Fruit fly (Drosophila melanogaster) whole organism, prepupa: Measurements from ENCODE around the gene Pkcdelta.

Source experiments
- Blimp-1 ChIP-seq: fragments of 200-800 bp; sonication (Bioruptor generic); optimal IDR thresholded peaks from 3 replicates; lab custom pipeline; 2017; ENCODE audit warnings: missing biosample characterization, missing genetic modification characterization, mild to moderate bottlenecking, moderate library complexity, missing genetic modification reagents
- CG10631 ChIP-seq: fragments of 200-800 bp; sonication (Bioruptor generic); optimal IDR thresholded peaks from 2 replicates; lab custom pipeline; 2016; ENCODE audit warnings: missing biosample characterization, missing genetic modification characterization
- CG11294 ChIP-seq: fragments of 200-800 bp; sonication (Bioruptor generic); IDR thresholded peaks from 2 replicates; pipeline ENCODE4 v1.3.6; 2022; ENCODE audit warnings: missing biosample characterization, missing genetic modification characterization
- CG11902 ChIP-seq: fragments of 200-800 bp; sonication (Bioruptor generic); optimal IDR thresholded peaks from 3 replicates; lab custom pipeline; 2016; ENCODE audit warnings: missing biosample characterization, missing genetic modification characterization
- CG16779 ChIP-seq: fragments of 200-800 bp; sonication (Bioruptor generic); optimal IDR thresholded peaks from 3 replicates; lab custom pipeline; 2017; ENCODE audit warnings: missing biosample characterization, mild to moderate bottlenecking, missing genetic modification characterization
- CG3032 ChIP-seq: fragments of 200-800 bp; optimal IDR thresholded peaks from 2 replicates; lab custom pipeline; 2019; ENCODE audit warnings: missing biosample characterization, mild to moderate bottlenecking, missing genetic modification characterization, moderate library complexity
- CG31627 ChIP-seq: fragments of 200-800 bp; sonication (Bioruptor generic); optimal IDR thresholded peaks from 3 replicates; lab custom pipeline; 2016; ENCODE audit warnings: missing biosample characterization, missing genetic modification characterization
- CG32006 ChIP-seq: fragments of 200-800 bp; sonication (Bioruptor generic); optimal IDR thresholded peaks from 3 replicates; lab custom pipeline; 2017; ENCODE audit warnings: missing biosample characterization, mild to moderate bottlenecking, missing genetic modification characterization
- CG3919 ChIP-seq: fragments of 200-800 bp; sonication (Bioruptor generic); optimal IDR thresholded peaks from 3 replicates; lab custom pipeline; 2016; ENCODE audit warnings: missing biosample characterization, missing genetic modification characterization
- CG4318 ChIP-seq: fragments of 200-800 bp; sonication (Bioruptor generic); optimal IDR thresholded peaks from 3 replicates; lab custom pipeline; 2017; ENCODE audit warnings: missing biosample characterization, mild to moderate bottlenecking, missing genetic modification characterization
- CG6792 ChIP-seq: fragments of 200-800 bp; sonication (Bioruptor generic); optimal IDR thresholded peaks from 3 replicates; lab custom pipeline; 2016; ENCODE audit warnings: missing biosample characterization, missing genetic modification characterization
- CG6808 ChIP-seq: fragments of 200-800 bp; sonication (Bioruptor generic); optimal IDR thresholded peaks from 3 replicates; lab custom pipeline; 2017; ENCODE audit warnings: missing biosample characterization, missing genetic modification characterization, mild to moderate bottlenecking, moderate library complexity, missing genetic modification reagents
- CG6854 ChIP-seq: fragments of 200-800 bp; sonication (Bioruptor generic); optimal IDR thresholded peaks from 2 replicates; lab custom pipeline; 2017; ENCODE audit warnings: missing biosample characterization, mild to moderate bottlenecking, missing genetic modification characterization
- CG8632 ChIP-seq: fragments of 200-800 bp; sonication (Bioruptor generic); optimal IDR thresholded peaks from 3 replicates; lab custom pipeline; 2016; ENCODE audit warnings: missing biosample characterization, missing genetic modification characterization
- Eip75B ChIP-seq: fragments of 200-800 bp; sonication (Bioruptor generic); optimal IDR thresholded peaks from 3 replicates; lab custom pipeline; 2016; ENCODE audit warnings: missing biosample characterization, missing genetic modification characterization
- Gug ChIP-seq: fragments of 200-800 bp; sonication (Bioruptor generic); IDR thresholded peaks from 2 replicates; pipeline ENCODE4 v1.3.6; 2022; ENCODE audit warnings: missing biosample characterization, missing genetic modification characterization
- Hr38 ChIP-seq: sonication (Bioruptor generic); optimal IDR thresholded peaks from 2 replicates; lab custom pipeline; 2016; ENCODE audit warnings: missing biosample characterization, missing genetic modification characterization
- Hr4 ChIP-seq: fragments of 200-800 bp; sonication (Bioruptor generic); optimal IDR thresholded peaks from 3 replicates; lab custom pipeline; 2016; ENCODE audit warnings: missing biosample characterization, missing genetic modification characterization
- Lpt ChIP-seq: fragments of 200-800 bp; sonication (Bioruptor generic); optimal IDR thresholded peaks from 3 replicates; lab custom pipeline; 2016; ENCODE audit warnings: missing biosample characterization, missing genetic modification characterization
- OdsH ChIP-seq: fragments of 200-800 bp; sonication (Bioruptor generic); optimal IDR thresholded peaks from 3 replicates; lab custom pipeline; 2016; ENCODE audit warnings: missing biosample characterization, missing genetic modification characterization
- Sox102F ChIP-seq: fragments of 200-800 bp; sonication (Bioruptor generic); optimal IDR thresholded peaks from 2 replicates; lab custom pipeline; 2016; ENCODE audit warnings: missing biosample characterization, mild to moderate bottlenecking, missing genetic modification characterization
- Sox14 ChIP-seq: fragments of 200-800 bp; sonication (Bioruptor generic); optimal IDR thresholded peaks from 3 replicates; lab custom pipeline; 2016; ENCODE audit warnings: missing biosample characterization, missing genetic modification characterization
- Sox15 ChIP-seq: fragments of 200-800 bp; sonication (Bioruptor generic); optimal IDR thresholded peaks from 3 replicates; lab custom pipeline; 2016; ENCODE audit warnings: missing biosample characterization, missing genetic modification characterization
- acj6 ChIP-seq: fragments of 200-800 bp; sonication (Bioruptor generic); optimal IDR thresholded peaks from 3 replicates; lab custom pipeline; 2016; ENCODE audit warnings: missing biosample characterization, missing genetic modification characterization
- cyc ChIP-seq: fragments of 200-800 bp; sonication (Bioruptor generic); optimal IDR thresholded peaks from 3 replicates; lab custom pipeline; 2016; ENCODE audit warnings: missing biosample characterization, missing genetic modification characterization
- dsx ChIP-seq: fragments of 200-800 bp; optimal IDR thresholded peaks from 3 replicates; lab custom pipeline; 2019; ENCODE audit warnings: missing biosample characterization, mild to moderate bottlenecking, missing genetic modification characterization, moderate library complexity; ENCODE audit not compliant: poor library complexity, severe bottlenecking
- fd85E ChIP-seq: fragments of 200-800 bp; sonication (Bioruptor generic); optimal IDR thresholded peaks from 3 replicates; lab custom pipeline; 2016; ENCODE audit warnings: missing biosample characterization, missing genetic modification characterization
- fkh ChIP-seq: fragments of 200-800 bp; sonication (Bioruptor generic); optimal IDR thresholded peaks from 3 replicates; lab custom pipeline; 2017; ENCODE audit warnings: missing biosample characterization, mild to moderate bottlenecking, missing genetic modification characterization, moderate library complexity
- lz ChIP-seq: fragments of 200-800 bp; sonication (Bioruptor generic); optimal IDR thresholded peaks from 3 replicates; lab custom pipeline; 2016; ENCODE audit warnings: missing biosample characterization, missing genetic modification characterization
- net ChIP-seq: fragments of 200-800 bp; sonication (Bioruptor generic); optimal IDR thresholded peaks from 3 replicates; lab custom pipeline; 2016; ENCODE audit warnings: missing biosample characterization, missing genetic modification characterization
- spab ChIP-seq: fragments of 200-800 bp; sonication (Bioruptor generic); optimal IDR thresholded peaks from 2 replicates; lab custom pipeline; 2017; ENCODE audit warnings: missing biosample characterization, mild to moderate bottlenecking, missing genetic modification characterization, missing genetic modification reagents
- ss ChIP-seq, 2 experiments: fragments of 200-800 bp; sonication (Bioruptor generic); optimal IDR thresholded peaks; 2 replicates in 1 of 2; 3 replicates in 1 of 2; lab custom pipeline; 2017 to 2018; ENCODE audit warnings: mild to moderate bottlenecking in 2 of 2, missing biosample characterization in 2 of 2, missing genetic modification characterization in 2 of 2, moderate library complexity in 1 of 2
- svp ChIP-seq: fragments of 200-800 bp; sonication (Bioruptor generic); peaks from one replicate; lab custom pipeline; 2016; ENCODE audit warnings: missing biosample characterization, missing genetic modification characterization
- topi ChIP-seq: fragments of 200-800 bp; sonication (Bioruptor generic); optimal IDR thresholded peaks from 3 replicates; lab custom pipeline; 2016; ENCODE audit warnings: missing biosample characterization, missing genetic modification characterization

Gene Pkcdelta

dm6 chrX:12431924-12432323 is at the start of gene Pkcdelta:
Pkcdelta (plus strand) TSS chrX:12432224.
- no peak for TF ChIP-seq Hr38 (GFP tag; lab: Kevin White, UChicago)
- TF ChIP-seq CG4318 (GFP tag; lab: Kevin White, UChicago), result no peak
- no peak for TF ChIP-seq Eip75B (GFP tag; lab: Kevin White, UChicago)
- no peak for TF ChIP-seq Sox102F
- TF ChIP-seq Lpt (GFP tag; lab: Kevin White, UChicago), result no peak
- no peak for TF ChIP-seq CG11902 (GFP tag; lab: Kevin White, UChicago)
- TF ChIP-seq Sox14 (GFP tag; lab: Kevin White, UChicago), result no peak
- TF ChIP-seq Sox15 (GFP tag; lab: Kevin White, UChicago), result no peak
- no peak for TF ChIP-seq topi (GFP tag; lab: Kevin White, UChicago)
- TF ChIP-seq lz, result no peak
- TF ChIP-seq CG11294 (GFP tag; lab: Robert Waterston, UW), result no peak
- no peak for TF ChIP-seq CG16779 (tag; lab: Kevin White, UChicago)
- TF ChIP-seq ss (GFP tag; optimal IDR thresholded peaks at IDR 0.05; lab: Kevin White, UChicago), result no peak
- no peak for TF ChIP-seq CG31627 (GFP tag; lab: Kevin White, UChicago)
- no peak for TF ChIP-seq CG10631 (GFP tag; lab: Kevin White, UChicago)

- TF ChIP-seq Eip75B (GFP tag; lab: Kevin White, UChicago) (no peak), CG6792 (GFP tag; lab: Kevin White, UChicago) (no peak), spab (GFP tag; lab: Kevin White, UChicago) (no peak), acj6 (no peak), Sox14 (GFP tag; lab: Kevin White, UChicago) (no peak), CG11902 (GFP tag; lab: Kevin White, UChicago) (no peak), Hr38 (GFP tag; lab: Kevin White, UChicago) (no peak), Sox15 (GFP tag; lab: Kevin White, UChicago) (no peak), fkh (GFP tag; lab: Kevin White, UChicago) (no peak), CG8632 (no peak), OdsH (GFP tag; lab: Kevin White, UChicago) (no peak), dsx (GFP tag; lab: Kevin White, UChicago) (no peak), CG3919 (GFP tag; lab: Kevin White, UChicago) (no peak), net (GFP tag; lab: Kevin White, UChicago) (no peak)
Observed at dm6 chrX:12386255-12386654, 45.8 kb upstream of the Pkcdelta start.

- no peak for TF ChIP-seq CG8632
- TF ChIP-seq Blimp-1 (GFP tag; lab: Kevin White, UChicago), result no peak
- TF ChIP-seq Hr4, result no peak
- no peak for TF ChIP-seq CG32006 (GFP tag; lab: Kevin White, UChicago)
- TF ChIP-seq topi (GFP tag; lab: Kevin White, UChicago), result no peak
- no peak for TF ChIP-seq CG6854 (GFP tag; lab: Kevin White, UChicago)
- TF ChIP-seq ss (GFP tag; optimal IDR thresholded peaks at IDR 0.05; lab: Kevin White, UChicago), result no peak
- TF ChIP-seq Lpt (GFP tag; lab: Kevin White, UChicago), result no peak
- TF ChIP-seq fd85E (GFP tag; lab: Kevin White, UChicago), result no peak
- no peak for TF ChIP-seq Sox102F
- TF ChIP-seq cyc (GFP tag; lab: Kevin White, UChicago), result no peak
- no peak for TF ChIP-seq Gug (GFP tag; lab: Robert Waterston, UW)
- TF ChIP-seq net (GFP tag; lab: Kevin White, UChicago), result no peak
- TF ChIP-seq Eip75B (GFP tag; lab: Kevin White, UChicago), result no peak
- no peak for TF ChIP-seq CG3032 (tag; lab: Kevin White, UChicago)
Observed at dm6 chrX:12389138-12389537, 42.9 kb upstream of the Pkcdelta start.

DNA sequence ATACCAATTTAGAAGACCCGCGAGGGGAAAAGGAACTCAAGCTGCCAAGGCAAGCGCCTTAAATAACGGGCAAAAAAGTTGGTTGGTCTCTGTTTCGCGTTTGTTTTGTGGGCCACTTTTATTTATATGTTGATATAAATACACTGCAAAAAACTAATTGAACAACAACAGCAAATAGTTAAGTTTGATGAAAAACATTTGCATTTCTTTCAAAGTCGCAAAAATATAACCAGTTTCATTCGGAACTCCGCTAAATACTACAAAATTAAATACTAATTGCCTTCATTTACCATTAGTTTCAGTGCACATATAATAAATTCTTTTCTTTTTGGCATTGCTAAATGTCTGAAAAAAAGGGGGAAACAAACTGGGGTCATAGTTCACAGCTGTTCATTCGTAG is 40.3 kb upstream of the Pkcdelta start:
- no peak for TF ChIP-seq Gug (GFP tag; lab: Robert Waterston, UW)

dm6 chrX:12408377-12408911 is 23.6 kb upstream of the Pkcdelta start, which contains the start of the genes CG32651 and CG2574:
CG32651 (minus strand) TSS chrX:12408477.
CG2574 (plus strand) TSS chrX:12408861.
- TF ChIP-seq Sox102F, result no peak
- no peak for TF ChIP-seq CG6808 (GFP tag; lab: Kevin White, UChicago)
- TF ChIP-seq net (GFP tag; lab: Kevin White, UChicago), result no peak
- TF ChIP-seq svp, result no peak
